Fruit fly (Drosophila melanogaster) whole organism, prepupa: ENCODE results near the gene CG8135.

Experiments
- CG10669 ChIP-seq: fragments of 200-800 bp; sonication (Bioruptor generic); optimal IDR thresholded peaks from 3 replicates; lab custom pipeline; 2018; ENCODE audit warnings: missing biosample characterization, mild to moderate bottlenecking, missing genetic modification characterization, moderate library complexity
- CG32006 ChIP-seq: fragments of 200-800 bp; sonication (Bioruptor generic); optimal IDR thresholded peaks from 3 replicates; lab custom pipeline; 2017; ENCODE audit warnings: missing biosample characterization, mild to moderate bottlenecking, missing genetic modification characterization
- CG34406 ChIP-seq: fragments of 200-800 bp; sonication (Bioruptor generic); optimal IDR thresholded peaks from 3 replicates; lab custom pipeline; 2016; ENCODE audit warnings: missing biosample characterization, missing genetic modification characterization
- CG6163 ChIP-seq: fragments of 200-800 bp; sonication (Bioruptor generic); IDR thresholded peaks from 3 replicates; pipeline ENCODE4 v1.3.6; 2022; ENCODE audit warnings: missing biosample characterization, missing genetic modification characterization
- CG8319 ChIP-seq: fragments of 200-800 bp; sonication (Bioruptor generic); optimal IDR thresholded peaks from 3 replicates; lab custom pipeline; 2016; ENCODE audit warnings: missing biosample characterization, missing genetic modification characterization
- Hr39 ChIP-seq: fragments of 200-800 bp; sonication (Bioruptor generic); optimal IDR thresholded peaks from 2 replicates; lab custom pipeline; 2016; ENCODE audit warnings: missing biosample characterization, missing genetic modification characterization
- net ChIP-seq: fragments of 200-800 bp; sonication (Bioruptor generic); optimal IDR thresholded peaks from 3 replicates; lab custom pipeline; 2016; ENCODE audit warnings: missing biosample characterization, missing genetic modification characterization
- salr ChIP-seq, 2 experiments: fragments of 200-800 bp; sonication (Bioruptor generic); optimal IDR thresholded peaks; 3 replicates each; lab custom pipeline; 2016 to 2018; ENCODE audit warnings: missing biosample characterization in 2 of 2, missing genetic modification characterization in 2 of 2, mild to moderate bottlenecking in 1 of 2
- ss ChIP-seq, 2 experiments: fragments of 200-800 bp; sonication (Bioruptor generic); optimal IDR thresholded peaks; 2 replicates in 1 of 2; 3 replicates in 1 of 2; lab custom pipeline; 2017 to 2018; ENCODE audit warnings: mild to moderate bottlenecking in 2 of 2, missing biosample characterization in 2 of 2, missing genetic modification characterization in 2 of 2, moderate library complexity in 1 of 2

dm6 chr3R:9422338-9422737 is 18.2 kb downstream of the CG8135 start:
- TF ChIP-seq CG32006 (GFP tag; lab: Kevin White, UChicago) (no peak), CG34406 (no peak), CG8319 (no peak), Hr39 (GFP tag; lab: Kevin White, UChicago) (no peak), salr (GFP tag; optimal IDR thresholded peaks at IDR 0.05; lab: Kevin White, UChicago) (no peak), ss (GFP tag; optimal IDR thresholded peaks at IDR 0.05; lab: Kevin White, UChicago) (no peak), net (no peak), CG6163 (GFP tag; lab: Robert Waterston, UW) (no peak), CG10669 (no peak)
